Fruit fly (Drosophila melanogaster): ENCODE results near the gene Pdp.

Pdp gene

DNA sequence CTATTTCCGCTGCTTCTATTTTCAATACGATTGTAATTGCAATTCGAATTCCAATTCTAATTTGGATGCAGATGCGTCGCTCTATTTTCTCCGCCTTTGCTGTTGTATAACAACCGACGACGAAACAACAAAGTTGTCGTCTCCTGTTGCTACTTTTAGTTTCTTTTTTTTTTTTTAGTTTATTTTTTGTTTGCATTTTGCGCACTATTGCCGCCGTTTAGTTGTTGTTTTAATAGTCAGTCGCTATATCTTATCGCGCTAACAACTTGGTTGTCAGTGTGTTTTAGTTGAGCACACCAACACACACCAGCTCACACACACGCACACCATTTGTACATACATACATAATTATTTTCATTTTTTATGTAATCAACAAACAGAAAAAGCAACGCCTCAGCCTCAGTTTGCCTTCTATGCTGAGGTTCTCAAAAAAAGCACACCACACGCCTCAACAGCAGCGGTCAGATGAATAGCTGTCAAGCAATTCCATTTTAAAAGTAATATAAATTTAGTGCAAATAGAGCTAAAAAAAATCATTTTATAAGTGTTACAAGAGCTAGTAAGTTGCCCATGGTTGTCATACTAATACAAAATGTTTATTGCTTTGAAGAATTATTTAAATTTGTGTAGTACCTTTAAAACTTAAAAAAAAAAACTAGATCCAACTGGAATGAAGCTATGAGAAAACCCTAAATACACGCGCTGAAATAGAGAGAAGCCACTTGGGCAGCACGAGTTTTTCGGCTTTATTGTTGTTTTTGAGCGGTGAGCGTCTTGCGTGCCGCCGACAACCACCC, 33.0 kb downstream of the Pdp start (continued):
- TF ChIP-seq CG11902 (GFP tag; optimal IDR thresholded peaks at IDR 0.05) (no peak), spab (GFP tag; optimal IDR thresholded peaks at IDR 0.05) (no peak), Lpt (GFP tag; optimal IDR thresholded peaks at IDR 0.05) (no peak), Eip93F (GFP tag; optimal IDR thresholded peaks at IDR 0.05) (no peak), Ets21C (GFP tag; optimal IDR thresholded peaks at IDR 0.05) (no peak), CG6276 (GFP tag; optimal IDR thresholded peaks at IDR 0.05) (peak; percentile 72), pdm3 (GFP tag; optimal IDR thresholded peaks at IDR 0.05) (peak; percentile 17), CG11762 (GFP tag; optimal IDR thresholded peaks at IDR 0.05; ENCODE audit: insufficient read depth) (no peak)

DNA sequence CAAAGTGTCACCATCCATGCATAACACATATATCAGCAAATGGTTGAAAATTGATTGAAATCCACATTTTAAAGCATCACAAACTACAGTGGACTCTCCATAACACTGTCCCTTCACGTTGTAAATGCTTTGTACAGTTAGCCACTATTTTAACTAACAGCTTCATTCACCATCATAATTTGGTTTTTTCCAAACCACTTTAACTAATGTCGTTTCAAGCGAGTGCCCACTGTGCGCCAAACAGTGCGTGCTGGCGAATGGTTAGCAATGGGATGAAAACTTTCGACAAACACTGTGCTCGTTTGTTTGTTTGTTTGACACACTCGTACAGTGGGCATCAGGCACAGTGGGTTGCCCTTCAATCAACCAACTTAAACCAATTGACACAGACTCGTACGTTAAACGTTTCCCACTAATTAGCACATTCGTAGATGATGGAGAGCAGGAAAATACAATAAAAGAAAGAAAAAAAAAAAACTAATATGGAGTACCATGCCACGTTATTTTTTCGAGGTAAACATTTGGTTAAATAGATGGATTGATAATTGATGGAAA, 34.1 kb downstream of the Pdp start:
- TF ChIP-seq CG32006 (GFP tag; optimal IDR thresholded peaks at IDR 0.05) (peak; percentile 89), vri (GFP tag; optimal IDR thresholded peaks at IDR 0.05) (peak; percentile 82), dac (GFP tag; optimal IDR thresholded peaks at IDR 0.05) (peak; percentile 85), fd85E (GFP tag; optimal IDR thresholded peaks at IDR 0.05) (no peak), cyc (GFP tag; optimal IDR thresholded peaks at IDR 0.05) (peak; percentile 89), spab (GFP tag; optimal IDR thresholded peaks at IDR 0.05) (peak; percentile 25), salr (GFP tag; optimal IDR thresholded peaks at IDR 0.05) (peak; percentile 60 to 62), Smox (GFP tag; optimal IDR thresholded peaks at IDR 0.05) (peak; percentile 80), eg (GFP tag; IDR thresholded peaks at IDR 0.05) (peak; percentile 96), lz (GFP tag; optimal IDR thresholded peaks at IDR 0.05) (peak; percentile 87), CG8119 (GFP tag; IDR thresholded peaks at IDR 0.05) (peak; percentile 82), Hr38 (GFP tag; optimal IDR thresholded peaks at IDR 0.05) (peak; percentile 73), acj6 (GFP tag; optimal IDR thresholded peaks at IDR 0.05) (peak; percentile 84), svp (GFP tag) (peak; percentile 89), CG10669 (GFP tag; optimal IDR thresholded peaks at IDR 0.05) (peak; percentile 60), Sox15 (GFP tag; optimal IDR thresholded peaks at IDR 0.05) (peak; percentile 78), CG11762 (GFP tag; optimal IDR thresholded peaks at IDR 0.05; ENCODE audit: insufficient read depth) (peak; percentile 58), CG6792 (GFP tag; optimal IDR thresholded peaks at IDR 0.05) (peak; percentile 76), CG3032 (tag; optimal IDR thresholded peaks at IDR 0.05) (peak; percentile 67), CG11902 (GFP tag; optimal IDR thresholded peaks at IDR 0.05) (peak; percentile 80), fkh (GFP tag; optimal IDR thresholded peaks at IDR 0.05) (peak; percentile 74), CG10631 (GFP tag; optimal IDR thresholded peaks at IDR 0.05) (peak; percentile 71), Eip75B (GFP tag; optimal IDR thresholded peaks at IDR 0.05) (peak; percentile 44), Ets96B (tag; optimal IDR thresholded peaks at IDR 0.05) (peak; percentile 50), Eip93F (GFP tag; optimal IDR thresholded peaks at IDR 0.05) (no peak), pdm3 (GFP tag; optimal IDR thresholded peaks at IDR 0.05) (peak; percentile 88), CG7368 (GFP tag; optimal IDR thresholded peaks at IDR 0.05) (peak; percentile 79), Ets21C (GFP tag; optimal IDR thresholded peaks at IDR 0.05) (peak; percentile 84), Met (GFP tag; optimal IDR thresholded peaks at IDR 0.05) (peak; percentile 86), CG3919 (GFP tag; optimal IDR thresholded peaks at IDR 0.05) (peak; percentile 79), ss (GFP tag; optimal IDR thresholded peaks at IDR 0.05) (peak in 1 of 2 experiments; percentile 35), CG1621 (tag; optimal IDR thresholded peaks at IDR 0.05) (peak; percentile 63), fd59A (GFP tag; optimal IDR thresholded peaks at IDR 0.05) (peak; percentile 60), CG6854 (GFP tag; optimal IDR thresholded peaks at IDR 0.05) (no peak), Blimp-1 (GFP tag; optimal IDR thresholded peaks at IDR 0.05) (peak; percentile 3), Hr4 (GFP tag; optimal IDR thresholded peaks at IDR 0.05) (peak; percentile 85), CG6163 (GFP tag; IDR thresholded peaks at IDR 0.05) (peak; percentile 89), CG4318 (GFP tag; optimal IDR thresholded peaks at IDR 0.05) (peak; percentile 77), net (GFP tag; optimal IDR thresholded peaks at IDR 0.05) (peak; percentile 82), CG8632 (GFP tag; optimal IDR thresholded peaks at IDR 0.05) (peak; percentile 53), CG11294 (GFP tag; IDR thresholded peaks at IDR 0.05) (peak; percentile 89), Lpt (GFP tag; optimal IDR thresholded peaks at IDR 0.05) (peak; percentile 73), achi (GFP tag; optimal IDR thresholded peaks at IDR 0.05) (peak; percentile 81), CG6808 (GFP tag; optimal IDR thresholded peaks at IDR 0.05) (no peak), CG6276 (GFP tag; optimal IDR thresholded peaks at IDR 0.05) (peak; percentile 78), Sox102F (GFP tag; optimal IDR thresholded peaks at IDR 0.05) (peak; percentile 66)
